Fruit fly (Drosophila melanogaster) whole organism, wandering third instar larva: Measurements from ENCODE around the gene CG4884.

ENCODE experiments used
- Abd-B ChIP-seq: fragments of >200 bp; optimal IDR thresholded peaks from 2 replicates; lab custom pipeline; 2017; ENCODE audit warnings: missing biosample characterization, missing genetic modification characterization
- CrebA ChIP-seq: fragments of 200-800 bp; sonication (Bioruptor generic); optimal IDR thresholded peaks from 2 replicates; lab custom pipeline; 2016; ENCODE audit warnings: missing biosample characterization, mild to moderate bottlenecking, missing genetic modification characterization, borderline replicate concordance
- Dif ChIP-seq: fragments of 200-275, 200-300 bp; sonication (Bioruptor generic); optimal IDR thresholded peaks from 2 replicates; lab custom pipeline; 2018; ENCODE audit warnings: missing biosample characterization, missing genetic modification characterization; ENCODE audit not compliant: partially characterized antibody
- GATAd ChIP-seq: sonication (Bioruptor generic); optimal IDR thresholded peaks from 2 replicates; lab custom pipeline; 2016; ENCODE audit warnings: missing biosample characterization, missing genetic modification characterization
- Myc ChIP-seq: fragments of >200 bp; optimal IDR thresholded peaks from 2 replicates; lab custom pipeline; 2017
- dmrt93B ChIP-seq: fragments of 200-800 bp; sonication (Bioruptor generic); optimal IDR thresholded peaks from 2 replicates; lab custom pipeline; 2018; ENCODE audit warnings: missing biosample characterization, mild to moderate bottlenecking, missing genetic modification characterization
- ey ChIP-seq: fragments of 200-800 bp; sonication (Bioruptor generic); optimal IDR thresholded peaks from 2 replicates; lab custom pipeline; 2016; ENCODE audit warnings: missing biosample characterization, missing genetic modification characterization
- fru ChIP-seq: fragments of 200-800 bp; sonication (Bioruptor generic); optimal IDR thresholded peaks from 3 replicates; lab custom pipeline; 2016; ENCODE audit warnings: missing biosample characterization, mild to moderate bottlenecking, missing genetic modification characterization
- lola ChIP-seq: fragments of >200 bp; optimal IDR thresholded peaks from 2 replicates; lab custom pipeline; 2017; ENCODE audit warnings: missing biosample characterization, missing genetic modification characterization
- pan ChIP-seq: fragments of >200 bp; optimal IDR thresholded peaks from 2 replicates; lab custom pipeline; 2017
- usp ChIP-seq: fragments of >200 bp; optimal IDR thresholded peaks from 2 replicates; lab custom pipeline; 2017; ENCODE audit warnings: missing biosample characterization, missing genetic modification characterization

DNA sequence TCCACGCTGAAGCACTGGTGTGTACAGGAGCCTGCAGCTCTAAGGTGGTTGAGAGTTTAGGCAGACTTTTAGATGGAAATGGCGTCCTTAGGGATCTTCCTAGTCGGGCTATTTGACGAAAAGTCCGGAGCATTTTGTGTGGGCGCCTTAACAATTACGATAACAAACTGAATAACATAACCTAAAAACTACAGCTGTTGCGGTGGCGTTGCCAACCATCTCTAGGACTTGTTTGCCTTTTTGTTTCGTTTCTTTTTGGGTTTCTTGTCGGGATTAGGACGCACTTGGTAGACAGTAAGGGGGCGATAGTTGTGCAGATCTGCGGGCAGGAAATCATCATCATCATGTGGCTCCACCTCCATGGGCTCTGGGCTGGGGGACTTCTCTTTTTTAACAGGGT is 1.1 kb downstream of the CG4884 start:
- no peak for TF ChIP-seq Myc
- no peak for TF ChIP-seq usp (GFP tag; lab: Kevin White, UChicago)
- no peak for TF ChIP-seq fru (GFP tag; lab: Kevin White, UChicago)
- no peak for TF ChIP-seq pan (lab: Kevin White, UChicago)
- no peak for TF ChIP-seq lola (GFP tag; lab: Kevin White, UChicago)
- TF ChIP-seq dmrt93B (GFP tag; lab: Kevin White, UChicago), result no peak
- TF ChIP-seq Dif, result no peak
- no peak for TF ChIP-seq ey (GFP tag; lab: Kevin White, UChicago)
- TF ChIP-seq GATAd, result no peak
- TF ChIP-seq Abd-B (GFP tag; lab: Kevin White, UChicago), result no peak
- no peak for TF ChIP-seq CrebA
